Fruit fly (Drosophila melanogaster) whole organism, embryonic: ENCODE results near the gene CG46463.
A peak's percentile ranks its signal among the peaks of the same experiment; 100 is the strongest.

Experiments
- Adf1 ChIP-seq: fragments of 200-800 bp; sonication (Bioruptor generic); IDR thresholded peaks from 2 replicates; pipeline ENCODE4 v1.3.6; 2022; ENCODE audit warnings: missing biosample characterization, missing genetic modification characterization
- Antp ChIP-seq: fragments of 200-800 bp; sonication (Bioruptor generic); optimal IDR thresholded peaks from 3 replicates; lab custom pipeline; 2016; ENCODE audit warnings: missing biosample characterization, missing genetic modification characterization
- CG11085 ChIP-seq: fragments of 200-800 bp; sonication (Bioruptor generic); IDR thresholded peaks from 2 replicates; pipeline ENCODE4 v1.3.6; 2022; ENCODE audit warnings: missing biosample characterization, missing genetic modification characterization
- CG12155 ChIP-seq: fragments of 200-800 bp; sonication (Bioruptor generic); optimal IDR thresholded peaks from 3 replicates; lab custom pipeline; 2016; ENCODE audit warnings: missing biosample characterization, missing genetic modification characterization
- CG1233 ChIP-seq: fragments of 200-800 bp; sonication (Bioruptor generic); optimal IDR thresholded peaks from 4 replicates; lab custom pipeline; 2018; ENCODE audit warnings: missing biosample characterization, mild to moderate bottlenecking, missing genetic modification characterization
- CG14014 ChIP-seq: fragments of 200-800 bp; sonication (Bioruptor generic); IDR thresholded peaks from 2 replicates; pipeline ENCODE4 v1.3.6; 2022; ENCODE audit warnings: missing biosample characterization, missing genetic modification characterization
- CG14441 ChIP-seq: fragments of 200-800 bp; sonication (Bioruptor generic); IDR thresholded peaks from 2 replicates; pipeline ENCODE4 v1.3.6; 2022; ENCODE audit warnings: missing biosample characterization, missing genetic modification characterization
- CG15514 ChIP-seq: fragments of 200-800 bp; sonication (Bioruptor generic); optimal IDR thresholded peaks from 3 replicates; lab custom pipeline; 2017; ENCODE audit warnings: missing biosample characterization, missing genetic modification characterization, mild to moderate bottlenecking, moderate library complexity, missing genetic modification reagents
- CG17612 ChIP-seq: fragments of 200-800 bp; sonication (Bioruptor generic); IDR thresholded peaks from 2 replicates; pipeline ENCODE4 v1.3.6; 2022; ENCODE audit warnings: missing biosample characterization, missing genetic modification characterization
- CG17829 ChIP-seq: fragments of 200-800 bp; optimal IDR thresholded peaks from 2 replicates; lab custom pipeline; 2019; ENCODE audit warnings: missing biosample characterization, mild to moderate bottlenecking, missing genetic modification characterization, moderate library complexity
- CG2116 ChIP-seq: fragments of 200-800 bp; sonication (Bioruptor generic); optimal IDR thresholded peaks from 3 replicates; lab custom pipeline; 2018; ENCODE audit warnings: missing biosample characterization, mild to moderate bottlenecking, missing genetic modification characterization
- CG2889 ChIP-seq: fragments of 200-800 bp; sonication (Bioruptor generic); IDR thresholded peaks from 3 replicates; pipeline ENCODE4 v1.3.6; 2022; ENCODE audit warnings: missing biosample characterization, missing genetic modification characterization
- CG3847 ChIP-seq: fragments of 200-800 bp; sonication (Bioruptor generic); IDR thresholded peaks from 2 replicates; pipeline ENCODE4 v1.3.6; 2022; ENCODE audit warnings: missing biosample characterization, missing genetic modification characterization
- CG5180 ChIP-seq: fragments of 200-800 bp; sonication (Bioruptor generic); optimal IDR thresholded peaks from 3 replicates; lab custom pipeline; 2017; ENCODE audit warnings: missing biosample characterization, missing genetic modification characterization, mild to moderate bottlenecking, moderate library complexity, missing genetic modification reagents
- CG7928 ChIP-seq: fragments of 200-800 bp; sonication (Bioruptor generic); optimal IDR thresholded peaks from 2 replicates; lab custom pipeline; 2017; ENCODE audit warnings: missing biosample characterization, mild to moderate bottlenecking, missing genetic modification characterization
- CG8924 ChIP-seq: fragments of 200-800 bp; optimal IDR thresholded peaks from 3 replicates; lab custom pipeline; 2019; ENCODE audit warnings: missing biosample characterization, mild to moderate bottlenecking, missing genetic modification characterization, moderate library complexity
- CG9817 ChIP-seq: fragments of 200-800 bp; sonication (Bioruptor generic); optimal IDR thresholded peaks from 2 replicates; lab custom pipeline; 2018; ENCODE audit warnings: missing biosample characterization, mild to moderate bottlenecking, missing genetic modification characterization, moderate library complexity
- CG9876 ChIP-seq: fragments of 200-800 bp; sonication (Bioruptor generic); optimal IDR thresholded peaks from 2 replicates; lab custom pipeline; 2016; ENCODE audit warnings: missing biosample characterization, missing genetic modification characterization
- Chrac-16 ChIP-seq: fragments of 200-800 bp; sonication (Bioruptor generic); optimal IDR thresholded peaks from 3 replicates; lab custom pipeline; 2016; ENCODE audit warnings: missing biosample characterization, missing genetic modification characterization
- Doc3 ChIP-seq: fragments of 200-800 bp; sonication (Bioruptor generic); IDR thresholded peaks from 3 replicates; pipeline ENCODE4 v1.3.6; 2022; ENCODE audit warnings: missing biosample characterization, missing genetic modification characterization; ENCODE audit not compliant: partially characterized antibody
- Ets65A ChIP-seq: fragments of 200-800 bp; sonication (Bioruptor generic); peaks from one replicate; lab custom pipeline; 2016; ENCODE audit warnings: missing biosample characterization, missing genetic modification characterization
- Fer2 ChIP-seq: fragments of 200-800 bp; sonication (Bioruptor generic); optimal IDR thresholded peaks from 2 replicates; lab custom pipeline; 2018; ENCODE audit warnings: missing biosample characterization, mild to moderate bottlenecking, missing genetic modification characterization, moderate library complexity
- Fer3 ChIP-seq: fragments of 200-800 bp; sonication (Bioruptor generic); optimal IDR thresholded peaks from 2 replicates; lab custom pipeline; 2018; ENCODE audit warnings: missing biosample characterization, mild to moderate bottlenecking, missing genetic modification characterization, moderate library complexity
- Hr39 ChIP-seq: fragments of >200 bp; optimal IDR thresholded peaks from 2 replicates; lab custom pipeline; 2017
- Lhr ChIP-seq: fragments of 200-800 bp; sonication (Bioruptor generic); optimal IDR thresholded peaks from 3 replicates; lab custom pipeline; 2017; ENCODE audit warnings: mild to moderate bottlenecking, missing biosample characterization, missing genetic modification reagents, missing genetic modification characterization
- NFAT ChIP-seq: fragments of 200-800 bp; sonication (Bioruptor generic); IDR thresholded peaks from 2 replicates; pipeline ENCODE4 v1.3.6; 2022; ENCODE audit warnings: missing biosample characterization, missing genetic modification characterization
- Oli ChIP-seq: fragments of 200-800 bp; sonication (Bioruptor generic); optimal IDR thresholded peaks from 2 replicates; lab custom pipeline; 2018; ENCODE audit warnings: missing biosample characterization, mild to moderate bottlenecking, missing genetic modification characterization, moderate library complexity
- Rfx ChIP-seq: fragments of 200-800 bp; sonication (Bioruptor generic); IDR thresholded peaks from 2 replicates; pipeline ENCODE4 v1.3.6; 2022; ENCODE audit warnings: missing biosample characterization, missing genetic modification characterization
- Tbp ChIP-seq: fragments of >200 bp; optimal IDR thresholded peaks from 2 replicates; lab custom pipeline; 2018; ENCODE audit warnings: missing biosample characterization, missing genetic modification characterization
- ac ChIP-seq: fragments of 200-800 bp; sonication (Bioruptor generic); optimal IDR thresholded peaks from 3 replicates; lab custom pipeline; 2017; ENCODE audit warnings: missing biosample characterization, mild to moderate bottlenecking, missing genetic modification characterization
- amos ChIP-seq: fragments of 200-800 bp; sonication (Bioruptor generic); IDR thresholded peaks from 2 replicates; pipeline ENCODE4 v1.3.6; 2022; ENCODE audit warnings: missing biosample characterization, missing genetic modification characterization; ENCODE audit not compliant: partially characterized antibody
- caup ChIP-seq: fragments of 200-800 bp; sonication (Bioruptor generic); optimal IDR thresholded peaks from 3 replicates; lab custom pipeline; 2017; ENCODE audit warnings: missing biosample characterization, mild to moderate bottlenecking, missing genetic modification characterization, moderate library complexity; ENCODE audit not compliant: severe bottlenecking
- cwo ChIP-seq: fragments of 200-800 bp; sonication (Bioruptor generic); optimal IDR thresholded peaks from 3 replicates; lab custom pipeline; 2017; ENCODE audit warnings: missing biosample characterization, missing genetic modification characterization, mild to moderate bottlenecking, moderate library complexity, missing genetic modification reagents
- dysf ChIP-seq: fragments of 200-800 bp; sonication (Bioruptor generic); IDR thresholded peaks from 3 replicates; pipeline ENCODE4 v1.3.6; 2022; ENCODE audit warnings: missing biosample characterization, missing genetic modification characterization
- ems ChIP-seq: fragments of 200-800 bp; sonication (Bioruptor generic); optimal IDR thresholded peaks from 3 replicates; lab custom pipeline; 2016; ENCODE audit warnings: missing biosample characterization, missing genetic modification characterization
- eyg ChIP-seq: fragments of 200-800 bp; sonication (Bioruptor generic); optimal IDR thresholded peaks from 3 replicates; lab custom pipeline; 2016; ENCODE audit warnings: missing biosample characterization, missing genetic modification characterization
- her ChIP-seq: fragments of 200-800 bp; sonication (Bioruptor generic); optimal IDR thresholded peaks from 2 replicates; lab custom pipeline; 2016; ENCODE audit warnings: missing biosample characterization, missing genetic modification characterization
- kay ChIP-seq: fragments of 200-800 bp; sonication (Bioruptor generic); optimal IDR thresholded peaks from 2 replicates; lab custom pipeline; 2016; ENCODE audit warnings: missing biosample characterization, missing genetic modification characterization
- lab ChIP-seq: fragments of 200-800 bp; sonication (Bioruptor generic); optimal IDR thresholded peaks from 3 replicates; lab custom pipeline; 2017; ENCODE audit warnings: missing biosample characterization, missing genetic modification characterization, mild to moderate bottlenecking, moderate library complexity, missing genetic modification reagents
- nerfin-1 ChIP-seq: fragments of 200-800 bp; sonication (Bioruptor generic); optimal IDR thresholded peaks from 3 replicates; lab custom pipeline; 2019; ENCODE audit warnings: missing biosample characterization, mild to moderate bottlenecking, missing genetic modification characterization, moderate library complexity
- phol ChIP-seq: fragments of 200-800 bp; sonication (Bioruptor generic); optimal IDR thresholded peaks from 3 replicates; lab custom pipeline; 2018; ENCODE audit warnings: missing biosample characterization, mild to moderate bottlenecking, missing genetic modification characterization, moderate library complexity
- ro ChIP-seq: fragments of 200-800 bp; sonication (Bioruptor generic); IDR thresholded peaks from 2 replicates; pipeline ENCODE4 v1.3.6; 2022; ENCODE audit warnings: missing biosample characterization, missing genetic modification characterization
- row ChIP-seq: fragments of 200-800 bp; sonication (Bioruptor generic); IDR thresholded peaks from 3 replicates; pipeline ENCODE4 v1.3.6; 2022; ENCODE audit warnings: missing biosample characterization, missing genetic modification characterization
- shn ChIP-seq: fragments of 200-800 bp; sonication (Bioruptor generic); optimal IDR thresholded peaks from 3 replicates; lab custom pipeline; 2016; ENCODE audit warnings: missing biosample characterization, missing genetic modification characterization
- sob ChIP-seq: fragments of 200-800 bp; sonication (Bioruptor generic); IDR thresholded peaks from 2 replicates; pipeline ENCODE4 v1.3.6; 2022; ENCODE audit warnings: missing biosample characterization, missing genetic modification characterization
- tll ChIP-seq, 2 experiments: fragments of 200-800 bp in 1 of 2; fragments of >200 bp in 1 of 2; sonication (Bioruptor generic) in 1 of 2; optimal IDR thresholded peaks; 2 replicates each; lab custom pipeline; 2017 to 2019; ENCODE audit warnings: missing biosample characterization in 2 of 2, missing genetic modification characterization in 2 of 2, mild to moderate bottlenecking in 1 of 2, moderate library complexity in 1 of 2
- toy ChIP-seq: fragments of 200-800 bp; sonication (Bioruptor generic); IDR thresholded peaks from 2 replicates; pipeline ENCODE4 v1.3.6; 2022; ENCODE audit warnings: missing biosample characterization, missing genetic modification characterization
- trem ChIP-seq: fragments of 200-800 bp; optimal IDR thresholded peaks from 3 replicates; lab custom pipeline; 2019; ENCODE audit warnings: missing biosample characterization, mild to moderate bottlenecking, missing genetic modification characterization, moderate library complexity
- trh ChIP-seq: fragments of 200-800 bp; sonication (Bioruptor generic); optimal IDR thresholded peaks from 2 replicates; lab custom pipeline; 2016; ENCODE audit warnings: missing biosample characterization, missing genetic modification characterization
- vfl ChIP-seq: fragments of 200-800 bp; sonication (Bioruptor generic); optimal IDR thresholded peaks from 2 replicates; lab custom pipeline; 2016; ENCODE audit warnings: missing biosample characterization, missing genetic modification characterization
- zfh2 ChIP-seq: fragments of 200-800 bp; sonication (Bioruptor generic); optimal IDR thresholded peaks from 2 replicates; lab custom pipeline; 2016; ENCODE audit warnings: missing biosample characterization, missing genetic modification characterization

CG46463 gene

dm6 chr3L:3411699-3412098 is 49.4 kb upstream of the CG46463 start (continued):
- TF ChIP-seq phol (no peak), CG11085 (GFP tag; lab: Robert Waterston, UW) (no peak), ro (GFP tag; lab: Robert Waterston, UW) (no peak), lab (peak; percentile 72), shn (GFP tag; lab: Kevin White, UChicago) (no peak), amos (GFP tag; lab: Robert Waterston, UW) (peak; percentile 26; the same call in 1 of the 2 replicates), dysf (peak; percentile 58; the same call in 2 of the 3 replicates), Tbp (GFP tag; lab: Kevin White, UChicago) (no peak), CG15514 (GFP tag; lab: Kevin White, UChicago) (peak; percentile 28), Adf1 (GFP tag; lab: Robert Waterston, UW) (no peak), CG14014 (GFP tag; lab: Robert Waterston, UW) (no peak), CG3847 (peak; percentile 51; the same call in 1 of the 2 replicates), ac (GFP tag; lab: Kevin White, UChicago) (no peak), Lhr (no peak), toy (GFP tag; lab: Robert Waterston, UW) (no peak), sob (GFP tag; lab: Robert Waterston, UW) (no peak; the same call in 1 of the 2 replicates), CG12155 (GFP tag; lab: Kevin White, UChicago) (peak; percentile 8), CG17829 (peak; percentile 22), CG2116 (no peak), Antp (GFP tag; lab: Kevin White, UChicago) (peak; percentile 0), CG2889 (GFP tag; lab: Robert Waterston, UW) (no peak), caup (GFP tag; lab: Kevin White, UChicago) (peak; percentile 42), cwo (GFP tag; lab: Kevin White, UChicago) (peak; percentile 42), nerfin-1 (tag; lab: Kevin White, UChicago) (no peak), vfl (GFP tag; lab: Kevin White, UChicago) (no peak), her (GFP tag; lab: Kevin White, UChicago) (peak; percentile 44), kay (GFP tag; lab: Kevin White, UChicago) (no peak), trem (tag; lab: Kevin White, UChicago) (no peak), CG9876 (GFP tag; lab: Kevin White, UChicago) (no peak), CG14441 (GFP tag; lab: Robert Waterston, UW) (no peak), CG5180 (GFP tag; lab: Kevin White, UChicago) (no peak), CG7928 (GFP tag; lab: Kevin White, UChicago) (no peak), row (GFP tag; lab: Robert Waterston, UW) (peak; percentile 77), trh (GFP tag; lab: Kevin White, UChicago) (no peak), CG1233 (GFP tag; lab: Kevin White, UChicago) (no peak), eyg (no peak), Fer2 (tag; lab: Kevin White, UChicago) (peak; percentile 14), Doc3 (GFP tag; lab: Robert Waterston, UW) (peak; percentile 61; the same call in 2 of the 3 replicates), Ets65A (peak; percentile 5), Rfx (GFP tag; lab: Robert Waterston, UW) (0 out of 2 replicates have a peak, but pooled peaks have one; percentile 30), NFAT (no peak), CG8924 (tag; lab: Kevin White, UChicago) (no peak), CG9817 (peak; percentile 37), Hr39 (lab: Kevin White, UChicago) (no peak), tll (GFP tag; optimal IDR thresholded peaks at IDR 0.05; lab: Kevin White, UChicago) (no peak), CG17612 (no peak), zfh2 (GFP tag; lab: Kevin White, UChicago) (peak; percentile 46), Oli (tag; lab: Kevin White, UChicago) (peak; percentile 19), ems (no peak), Fer3 (peak; percentile 17), Chrac-16 (GFP tag; lab: Kevin White, UChicago) (no peak)
